Worm (Caenorhabditis elegans) whole organism, L4 larva: ENCODE results near the gene clec-140.

Experiments used
- aha-1 ChIP-seq: fragments of 150-350 bp; peaks from one replicate; lab custom pipeline; 2014; ENCODE audit warnings: missing biosample characterization, missing genetic modification characterization
- ceh-62 ChIP-seq: sonication (generic microtip); optimal IDR thresholded peaks from 2 replicates; lab custom pipeline; 2017; ENCODE audit warnings: missing biosample characterization, missing genetic modification characterization
- dpl-1 ChIP-seq: fragments of 150-350 bp; optimal IDR thresholded peaks from 2 replicates; lab custom pipeline; 2014; ENCODE audit warnings: missing biosample characterization, missing genetic modification reagents, missing genetic modification characterization
- hlh-11 ChIP-seq: fragments of 200-800 bp; sonication (Bioruptor generic); optimal IDR thresholded peaks from 2 replicates; lab custom pipeline; 2018; ENCODE audit warnings: mild to moderate bottlenecking, missing genetic modification characterization, missing compliant biosample characterization
- nhr-11 ChIP-seq: fragments of 150-350 bp; optimal IDR thresholded peaks from 2 replicates; lab custom pipeline; 2014; ENCODE audit warnings: missing biosample characterization, missing genetic modification characterization

ce11 chrII:4676241-4676640 lies 3.4 kb downstream of the clec-140 start:
- TF ChIP-seq aha-1 (no peak), hlh-11 (tag; lab: Kevin White, UChicago) (no peak), nhr-11 (tag; lab: Kevin White, UChicago) (no peak), dpl-1 (GFP tag; lab: Kevin White, UChicago) (no peak), ceh-62 (tag; lab: Kevin White, UChicago) (no peak)
